Fruit fly (Drosophila melanogaster): ENCODE measurements around the gene Jon25Bii.

DNA sequence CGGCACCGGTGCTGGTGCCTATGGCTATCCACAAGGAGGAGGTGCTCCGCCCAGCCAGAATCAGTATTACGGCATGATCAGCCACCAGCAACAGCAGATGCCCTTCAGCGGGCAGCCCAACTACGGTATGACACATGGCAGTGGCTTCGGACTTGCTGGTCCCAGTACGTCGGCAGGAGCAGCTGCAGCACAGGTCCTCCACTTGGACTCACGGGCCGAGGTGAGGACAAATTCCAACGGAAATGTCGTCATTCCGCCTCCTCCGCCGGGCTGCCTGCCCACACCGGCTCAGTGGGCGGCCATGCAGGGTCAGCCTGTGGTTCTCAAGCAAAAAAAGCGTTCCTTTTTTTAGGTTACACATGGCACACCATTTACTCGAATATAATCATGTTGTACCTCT, 13.0 kb upstream of the Jon25Bii start:
- no peak for TF ChIP-seq EcR (GFP tag; optimal IDR thresholded peaks at IDR 0.05)
- TF ChIP-seq psq (optimal IDR thresholded peaks at IDR 0.05) = no peak

All from whole organism.